Fruit fly (Drosophila melanogaster) whole organism, adult: ENCODE data around the gene Prp3.
A peak's percentile ranks its signal among the peaks of the same experiment; 100 is the strongest.

ENCODE experiments used
- CG11617 ChIP-seq: fragments of 200-800 bp; sonication (Bioruptor generic); optimal IDR thresholded peaks from 2 replicates; lab custom pipeline; 2017; ENCODE audit warnings: mild to moderate bottlenecking, missing biosample characterization, missing genetic modification reagents, missing genetic modification characterization
- CG12768 ChIP-seq: fragments of 200-800 bp; sonication (Bioruptor generic); optimal IDR thresholded peaks from 2 replicates; lab custom pipeline; 2017; ENCODE audit warnings: missing biosample characterization, missing genetic modification characterization, mild to moderate bottlenecking, moderate library complexity, missing genetic modification reagents
- CG14711 ChIP-seq: fragments of 200-800 bp; sonication (Bioruptor generic); optimal IDR thresholded peaks from 2 replicates; lab custom pipeline; 2018; ENCODE audit warnings: missing biosample characterization, mild to moderate bottlenecking, missing genetic modification characterization, moderate library complexity
- CG1620 ChIP-seq: fragments of 200-800 bp; sonication (Bioruptor generic); optimal IDR thresholded peaks from 2 replicates; lab custom pipeline; 2016; ENCODE audit warnings: missing biosample characterization, missing genetic modification characterization
- CG33017 ChIP-seq: fragments of 200-800 bp; sonication (Bioruptor generic); optimal IDR thresholded peaks from 2 replicates; lab custom pipeline; 2018; ENCODE audit warnings: missing biosample characterization, mild to moderate bottlenecking, missing genetic modification characterization, moderate library complexity
- CG5204 ChIP-seq: fragments of 200-800 bp; sonication (Bioruptor generic); optimal IDR thresholded peaks from 2 replicates; lab custom pipeline; 2016; ENCODE audit warnings: missing biosample characterization, missing genetic modification characterization
- CG7045 ChIP-seq: fragments of 200-800 bp; sonication (Bioruptor generic); optimal IDR thresholded peaks from 2 replicates; lab custom pipeline; 2017; ENCODE audit warnings: missing biosample characterization, mild to moderate bottlenecking, missing genetic modification characterization
- CG7101 ChIP-seq: fragments of 200-800 bp; sonication (Bioruptor generic); optimal IDR thresholded peaks from 2 replicates; lab custom pipeline; 2018; ENCODE audit warnings: missing biosample characterization, mild to moderate bottlenecking, missing genetic modification characterization, moderate library complexity
- Clk ChIP-seq: fragments of 200-800 bp; sonication (Bioruptor generic); optimal IDR thresholded peaks from 2 replicates; lab custom pipeline; 2017; ENCODE audit warnings: missing biosample characterization, missing genetic modification characterization
- Crg-1 ChIP-seq: fragments of 200-800 bp; sonication (Bioruptor generic); optimal IDR thresholded peaks from 2 replicates; lab custom pipeline; 2016; ENCODE audit warnings: missing biosample characterization, missing genetic modification characterization
- Hr96 ChIP-seq: fragments of 200-800 bp; sonication (Bioruptor generic); optimal IDR thresholded peaks from 2 replicates; lab custom pipeline; 2016; ENCODE audit warnings: missing biosample characterization, missing genetic modification characterization
- Mnt ChIP-seq: fragments of 200-800 bp; sonication (Bioruptor generic); optimal IDR thresholded peaks from 2 replicates; lab custom pipeline; 2016; ENCODE audit warnings: missing biosample characterization, mild to moderate bottlenecking, missing genetic modification characterization
- bab1 ChIP-seq: fragments of 200-800 bp; sonication (Bioruptor generic); optimal IDR thresholded peaks from 3 replicates; lab custom pipeline; 2019; ENCODE audit warnings: missing biosample characterization, mild to moderate bottlenecking, missing genetic modification characterization, moderate library complexity
- cic ChIP-seq: fragments of 200-800 bp; sonication (Bioruptor generic); optimal IDR thresholded peaks from 2 replicates; lab custom pipeline; 2017; ENCODE audit warnings: missing biosample characterization, mild to moderate bottlenecking, missing genetic modification characterization, moderate library complexity
- cnc ChIP-seq, 2 experiments: fragments of >200 bp; optimal IDR thresholded peaks; 2 replicates each; lab custom pipeline; 2017
- kay ChIP-seq: fragments of 200-800 bp; sonication (Bioruptor generic); peaks from one replicate; lab custom pipeline; 2016; ENCODE audit warnings: missing biosample characterization, missing genetic modification characterization, borderline replicate concordance
- ovo ChIP-seq: fragments of 200-800 bp; sonication (Bioruptor generic); optimal IDR thresholded peaks from 2 replicates; lab custom pipeline; 2016; ENCODE audit warnings: missing biosample characterization, missing genetic modification characterization
- pad ChIP-seq: fragments of 200-800 bp; sonication (Bioruptor generic); optimal IDR thresholded peaks from 3 replicates; lab custom pipeline; 2017; ENCODE audit warnings: missing biosample characterization, missing genetic modification characterization, mild to moderate bottlenecking, moderate library complexity, missing genetic modification reagents
- tj ChIP-seq: fragments of 200-800 bp; sonication (Bioruptor generic); optimal IDR thresholded peaks from 3 replicates; lab custom pipeline; 2017; ENCODE audit warnings: missing biosample characterization, mild to moderate bottlenecking, missing genetic modification characterization, moderate library complexity
- toe ChIP-seq: fragments of 200-800 bp; sonication (Bioruptor generic); optimal IDR thresholded peaks from 2 replicates; lab custom pipeline; 2016; ENCODE audit warnings: missing biosample characterization, missing genetic modification characterization

The Prp3 gene

DNA sequence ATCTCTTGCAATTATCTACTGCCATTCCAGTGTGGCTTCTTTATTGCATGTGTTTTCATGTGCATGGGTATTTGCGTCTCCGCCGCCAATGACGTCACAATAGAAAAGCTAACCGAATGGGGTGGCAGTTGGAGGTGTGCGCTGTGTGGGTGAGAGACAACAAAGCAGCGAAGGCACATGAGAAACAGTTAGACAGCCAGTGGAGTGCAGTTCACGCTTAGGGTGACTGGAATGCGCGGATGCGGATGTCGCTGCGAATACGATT lies 38.5 kb upstream of the Prp3 start:
- no peak for TF ChIP-seq CG14711
- TF ChIP-seq CG7101 (tag; lab: Kevin White, UChicago): no peak
- no peak for TF ChIP-seq Crg-1 (GFP tag; lab: Kevin White, UChicago)
- no peak for TF ChIP-seq CG12768 (GFP tag; lab: Kevin White, UChicago)
- TF ChIP-seq ovo (GFP tag; lab: Kevin White, UChicago): no peak
- TF ChIP-seq CG33017 (tag; lab: Kevin White, UChicago): no peak
- no peak for TF ChIP-seq Hr96 (GFP tag; lab: Kevin White, UChicago)
- no peak for TF ChIP-seq toe
- no peak for TF ChIP-seq Clk (GFP tag; lab: Kevin White, UChicago)
- no peak for TF ChIP-seq cic (GFP tag; lab: Kevin White, UChicago)
- TF ChIP-seq CG1620 (GFP tag; lab: Kevin White, UChicago): no peak
- TF ChIP-seq CG5204 (GFP tag; lab: Kevin White, UChicago): no peak
- TF ChIP-seq pad (GFP tag; lab: Kevin White, UChicago): no peak
- TF ChIP-seq CG7045 (GFP tag; lab: Kevin White, UChicago): no peak
- no peak for TF ChIP-seq tj

DNA sequence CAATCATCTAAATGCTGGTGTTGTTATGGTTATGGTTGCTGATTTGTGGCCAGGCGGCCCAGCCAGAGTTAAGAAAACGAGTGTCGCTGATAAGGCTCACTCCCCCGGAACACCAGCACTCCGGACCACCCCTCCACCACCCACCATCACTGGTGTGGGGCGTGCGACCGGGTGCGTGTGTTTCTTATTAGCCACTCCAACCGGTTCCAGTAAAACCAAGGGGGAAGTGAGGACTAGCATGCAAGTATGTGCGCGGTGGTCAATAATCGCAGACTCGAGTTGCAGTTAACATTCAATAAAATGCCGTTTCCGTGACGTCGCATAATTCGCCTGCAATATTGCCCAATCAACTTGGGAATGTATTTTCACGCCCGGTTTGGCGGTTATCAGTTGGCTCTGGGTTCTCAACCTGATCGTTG lies 37.6 kb upstream of the Prp3 start:
- TF ChIP-seq cnc (optimal IDR thresholded peaks at IDR 0.05; lab: Kevin White, UChicago): no peak
- TF ChIP-seq cic (GFP tag; lab: Kevin White, UChicago): peak; percentile 72
- no peak for TF ChIP-seq Hr96 (GFP tag; lab: Kevin White, UChicago)
- peak; percentile 74 for TF ChIP-seq Mnt (GFP tag; lab: Kevin White, UChicago)

DNA sequence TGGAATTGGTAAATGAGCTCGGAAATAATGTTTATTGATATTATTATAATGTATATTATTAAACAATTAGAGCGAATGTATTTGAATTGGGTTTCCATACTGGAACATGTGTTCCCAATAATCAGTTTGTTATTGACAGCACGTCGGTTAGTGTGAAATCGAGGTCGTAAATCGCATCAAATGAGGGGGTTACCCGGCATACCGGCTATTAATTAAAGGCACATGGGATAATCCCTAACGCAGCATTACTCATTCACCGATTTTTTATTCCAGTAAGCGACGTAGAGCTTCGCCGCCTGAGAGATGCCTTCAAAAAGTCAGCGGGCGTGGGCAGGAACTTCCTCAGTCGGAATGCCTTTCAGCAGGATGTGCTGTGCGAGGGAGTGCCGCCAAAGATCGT lies 36.6 kb upstream of the Prp3 start:
- TF ChIP-seq pad (GFP tag; lab: Kevin White, UChicago) (no peak), cic (GFP tag; lab: Kevin White, UChicago) (peak; percentile 56), Clk (GFP tag; lab: Kevin White, UChicago) (no peak), CG33017 (tag; lab: Kevin White, UChicago) (no peak), CG1620 (GFP tag; lab: Kevin White, UChicago) (no peak), Crg-1 (GFP tag; lab: Kevin White, UChicago) (no peak)

DNA sequence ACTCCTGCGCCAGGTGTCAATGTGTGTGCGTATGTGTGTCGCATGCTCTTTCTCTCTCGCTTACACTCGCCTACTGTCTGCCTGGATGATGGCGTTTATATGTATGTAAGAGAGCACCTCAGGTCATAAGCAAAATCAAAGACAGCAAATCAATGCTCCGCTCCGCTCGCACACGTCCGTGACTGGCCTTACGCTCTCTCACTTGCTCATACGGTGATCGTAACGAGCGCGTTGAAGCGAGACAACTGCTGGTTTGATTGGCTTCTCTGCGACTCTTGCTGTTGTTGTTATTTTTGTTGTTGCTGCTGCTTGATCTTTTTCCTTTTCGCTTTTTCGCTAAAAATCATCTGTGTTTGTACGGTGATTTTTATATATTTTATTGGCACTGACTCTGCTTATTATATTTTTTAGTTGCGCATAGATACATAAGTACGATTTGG lies 14.5 kb upstream of the Prp3 start:
- TF ChIP-seq bab1 (peak; percentile 51), kay (GFP tag; lab: Kevin White, UChicago) (no peak), CG12768 (GFP tag; lab: Kevin White, UChicago) (peak; percentile 0), tj (peak; percentile 67), CG5204 (GFP tag; lab: Kevin White, UChicago) (no peak), CG11617 (GFP tag; lab: Kevin White, UChicago) (no peak), Clk (GFP tag; lab: Kevin White, UChicago) (peak; percentile 50), cnc (optimal IDR thresholded peaks at IDR 0.05; lab: Kevin White, UChicago) (peak in 1 of 2 experiments; percentile 12), CG33017 (tag; lab: Kevin White, UChicago) (no peak), ovo (GFP tag; lab: Kevin White, UChicago) (no peak), CG1620 (GFP tag; lab: Kevin White, UChicago) (no peak), toe (no peak), CG7045 (GFP tag; lab: Kevin White, UChicago) (no peak), Mnt (GFP tag; lab: Kevin White, UChicago) (peak; percentile 57), Hr96 (GFP tag; lab: Kevin White, UChicago) (no peak), CG7101 (tag; lab: Kevin White, UChicago) (peak; percentile 41), cic (GFP tag; lab: Kevin White, UChicago) (peak; percentile 79), Crg-1 (GFP tag; lab: Kevin White, UChicago) (no peak), pad (GFP tag; lab: Kevin White, UChicago) (peak; percentile 84), CG14711 (peak; percentile 17)

DNA sequence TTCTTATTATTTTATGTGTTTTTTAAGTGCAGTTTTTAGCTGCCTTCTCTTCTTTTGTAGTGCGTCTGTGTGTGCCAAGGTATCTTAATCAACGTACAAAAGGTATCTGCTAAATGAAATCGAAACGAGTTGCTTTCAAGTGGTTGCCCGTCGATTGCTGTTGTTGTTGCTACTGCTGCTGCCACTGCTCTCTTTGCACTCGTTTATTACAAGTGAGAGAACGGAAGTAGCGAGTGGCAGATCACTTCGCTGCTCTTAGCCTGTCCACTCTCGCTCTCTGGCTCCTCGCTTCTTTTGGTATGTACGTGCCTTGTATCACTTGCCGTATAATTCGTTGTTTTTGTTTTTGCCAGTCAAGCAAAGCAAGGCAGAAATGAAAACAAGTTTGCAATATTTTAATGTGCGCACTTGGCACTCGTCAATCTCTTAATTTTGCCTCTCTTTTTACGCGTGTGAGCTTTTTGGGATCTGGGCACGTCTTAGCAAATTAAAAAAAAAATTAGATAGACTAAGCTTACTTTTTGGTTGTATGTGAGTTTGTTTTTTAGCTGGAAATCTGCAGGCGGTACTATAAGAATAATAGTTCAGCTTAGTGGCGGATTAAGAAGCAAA lies 13.7 kb upstream of the Prp3 start:
- TF ChIP-seq Mnt (GFP tag; lab: Kevin White, UChicago): no peak
- peak; percentile 42 for TF ChIP-seq tj

DNA sequence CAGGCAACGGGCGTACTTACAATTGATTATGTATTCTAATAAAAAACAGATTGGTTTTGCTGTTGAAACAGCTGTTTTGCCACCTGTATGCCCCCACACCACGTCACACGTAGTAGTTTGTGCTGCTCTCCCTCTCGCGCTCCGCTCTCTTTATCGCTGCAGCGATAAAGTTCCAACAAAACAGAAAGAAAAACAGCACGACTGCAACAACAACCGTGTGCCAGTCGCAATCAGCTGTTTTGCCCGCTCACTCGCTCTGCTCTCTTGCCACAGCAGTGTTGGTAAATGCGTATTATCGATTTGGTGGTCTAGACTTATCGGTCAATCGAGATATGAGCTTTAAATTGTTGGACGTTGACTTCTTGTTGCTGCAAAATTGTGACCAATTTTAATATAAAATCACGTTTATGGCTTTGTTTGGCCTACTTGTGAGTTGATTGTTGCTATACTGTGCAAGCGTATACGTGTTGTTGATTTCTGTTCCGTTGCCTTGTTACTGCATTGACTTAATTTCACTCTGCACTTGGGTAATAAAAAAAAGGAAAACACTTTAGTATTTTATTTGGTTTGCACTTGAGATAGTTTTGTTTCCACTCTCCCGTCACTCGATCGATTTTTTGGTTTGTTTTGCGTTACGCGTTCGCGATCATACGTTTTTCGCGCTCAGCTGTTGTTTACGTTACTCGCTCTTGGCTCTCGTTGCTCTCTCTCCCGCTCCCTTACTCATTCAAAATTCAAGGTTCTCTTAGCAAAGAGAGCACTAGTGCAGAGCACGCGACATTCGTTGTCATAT lies 13.0 kb upstream of the Prp3 start:
- TF ChIP-seq CG7101 (tag; lab: Kevin White, UChicago): peak; percentile 21
- TF ChIP-seq cic (GFP tag; lab: Kevin White, UChicago): peak; percentile 46
- peak; percentile 45 for TF ChIP-seq tj
- TF ChIP-seq Crg-1 (GFP tag; lab: Kevin White, UChicago): peak; percentile 86
- TF ChIP-seq kay (GFP tag; lab: Kevin White, UChicago): peak; percentile 79
- peak; percentile 71 for TF ChIP-seq CG11617 (GFP tag; lab: Kevin White, UChicago)
- peak; percentile 36 for TF ChIP-seq CG33017 (tag; lab: Kevin White, UChicago)
- no peak for TF ChIP-seq CG14711
- no peak for TF ChIP-seq Clk (GFP tag; lab: Kevin White, UChicago)
- TF ChIP-seq ovo (GFP tag; lab: Kevin White, UChicago): no peak
- peak; percentile 57 for TF ChIP-seq pad (GFP tag; lab: Kevin White, UChicago)
- peak; percentile 56 for TF ChIP-seq bab1
- peak; percentile 38 for TF ChIP-seq Hr96 (GFP tag; lab: Kevin White, UChicago)
- no peak for TF ChIP-seq Mnt (GFP tag; lab: Kevin White, UChicago)
- TF ChIP-seq CG12768 (GFP tag; lab: Kevin White, UChicago): peak; percentile 66
- no peak for TF ChIP-seq CG5204 (GFP tag; lab: Kevin White, UChicago)
- TF ChIP-seq toe: no peak
- TF ChIP-seq CG1620 (GFP tag; lab: Kevin White, UChicago): no peak
- no peak for TF ChIP-seq CG7045 (GFP tag; lab: Kevin White, UChicago)
- no peak for TF ChIP-seq cnc (optimal IDR thresholded peaks at IDR 0.05; lab: Kevin White, UChicago)
